Fruit fly (Drosophila melanogaster): ENCODE measurements around the gene CG14852.

CG14852 gene

DNA sequence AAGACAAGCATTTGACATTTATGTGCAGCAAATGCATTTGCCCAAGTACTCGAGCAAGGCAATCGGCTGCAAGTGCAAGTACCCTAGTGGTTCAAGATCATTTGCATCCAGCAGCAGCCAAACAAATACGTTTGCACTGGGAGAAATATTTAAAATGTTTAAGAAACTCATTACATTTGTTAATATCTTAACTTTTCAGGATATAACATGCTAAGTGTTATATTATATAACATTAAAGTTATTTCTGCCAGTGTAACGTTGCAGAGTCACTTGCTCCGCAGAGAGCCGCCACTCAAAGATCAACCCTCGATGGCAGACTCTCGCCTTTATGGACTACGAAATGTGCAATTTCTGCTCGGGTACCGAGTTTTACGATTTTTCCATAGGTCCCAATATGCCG lies 23.8 kb downstream of the CG14852 start (continued):
- TF ChIP-seq CG34376 (GFP tag; optimal IDR thresholded peaks at IDR 0.05) (no peak), fd102C (GFP tag; optimal IDR thresholded peaks at IDR 0.05) (peak; percentile 19)

DNA sequence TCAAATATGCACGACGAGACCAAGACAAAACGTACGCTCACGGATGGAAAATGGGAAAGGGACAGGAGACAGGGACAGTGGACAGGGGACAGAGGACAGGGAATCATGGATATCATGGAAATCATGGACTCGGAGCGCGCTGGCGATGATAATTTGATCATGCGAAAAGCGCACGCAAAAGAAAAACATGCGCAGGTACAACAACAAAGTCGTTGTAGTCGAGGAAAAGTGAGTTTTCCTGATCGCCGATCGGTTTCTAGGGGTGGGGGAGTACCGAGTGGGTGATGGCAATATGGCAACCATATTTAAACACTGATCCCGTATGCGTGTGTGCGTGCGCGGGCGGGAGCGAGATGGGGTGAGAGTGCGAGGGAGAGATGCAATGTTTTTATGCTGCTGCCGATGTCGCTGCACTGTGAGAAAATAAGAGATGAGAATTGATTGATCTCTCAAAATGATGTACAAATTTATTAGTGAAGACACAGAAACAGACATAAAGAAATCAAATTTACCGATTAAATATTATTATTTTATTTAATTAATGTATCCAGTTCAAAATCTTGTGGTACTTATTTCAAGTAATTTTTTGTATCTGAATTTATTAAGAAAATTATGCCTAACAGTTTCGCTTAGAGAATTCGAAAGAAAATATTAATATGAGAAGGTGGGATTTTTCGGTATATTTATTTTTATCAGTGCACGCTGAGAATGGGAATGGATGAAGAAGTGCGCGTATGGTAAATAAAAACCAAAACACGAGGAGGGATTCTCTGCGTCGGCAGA lies 25.2 kb downstream of the CG14852 start:
- TF ChIP-seq pb (GFP tag; optimal IDR thresholded peaks at IDR 0.05) (no peak), CG1647 (GFP tag; optimal IDR thresholded peaks at IDR 0.05) (peak; percentile 15), CG2889 (GFP tag; IDR thresholded peaks at IDR 0.05) (no peak), ro (GFP tag; IDR thresholded peaks at IDR 0.05) (peak; percentile 70; the same call in 1 of the 2 replicates), salm (tag; optimal IDR thresholded peaks at IDR 0.05) (peak; percentile 76), ewg (GFP tag; optimal IDR thresholded peaks at IDR 0.05) (peak; percentile 74), CHES-1-like (GFP tag; optimal IDR thresholded peaks at IDR 0.05) (no peak), esg (GFP tag; conservative IDR thresholded peaks at IDR 0.05) (peak; percentile 64), ssp (GFP tag; IDR thresholded peaks at IDR 0.05) (peak; percentile 73), vvl (GFP tag; IDR thresholded peaks at IDR 0.05) (peak; percentile 73), CG7786 (GFP tag; optimal IDR thresholded peaks at IDR 0.05) (no peak), chif (GFP tag; optimal IDR thresholded peaks at IDR 0.05) (peak in 1 of 2 experiments; percentile 64), NC2β (GFP tag; optimal IDR thresholded peaks at IDR 0.05) (peak; percentile 1), CG11398 (GFP tag; optimal IDR thresholded peaks at IDR 0.05) (no peak), Pdp1 (GFP tag; optimal IDR thresholded peaks at IDR 0.05) (peak; percentile 28 to 54), run (tag; optimal IDR thresholded peaks at IDR 0.05) (peak; percentile 69), CG4730 (GFP tag; IDR thresholded peaks at IDR 0.05) (peak; percentile 56), sc (optimal IDR thresholded peaks at IDR 0.05) (no peak), sc (GFP tag; optimal IDR thresholded peaks at IDR 0.05) (peak; percentile 93), sna (GFP tag; IDR thresholded peaks at IDR 0.05; ENCODE audit: partially characterized antibody) (no peak), chinmo (GFP tag; IDR thresholded peaks at IDR 0.05; ENCODE audit: partially characterized antibody) (no peak), CG8478 (optimal IDR thresholded peaks at IDR 0.05) (no peak), Abd-B (GFP tag; optimal IDR thresholded peaks at IDR 0.05) (peak; percentile 79), Lhr (GFP tag; optimal IDR thresholded peaks at IDR 0.05) (peak; percentile 75), CG15696 (tag; optimal IDR thresholded peaks at IDR 0.05) (peak; percentile 98), br (optimal IDR thresholded peaks at IDR 0.05) (no peak), kni (GFP tag; optimal IDR thresholded peaks at IDR 0.05) (peak; percentile 85), E2f2 (GFP tag; IDR thresholded peaks at IDR 0.05) (no peak; the same call in 1 of the 2 replicates), CG10959 (GFP tag; IDR thresholded peaks at IDR 0.05) (peak; percentile 86), CG14965 (GFP tag; optimal IDR thresholded peaks at IDR 0.05; ENCODE audit: borderline replicate concordance) (no peak), rib (GFP tag; IDR thresholded peaks at IDR 0.05) (no peak), Eip74EF (GFP tag; optimal IDR thresholded peaks at IDR 0.05) (peak in 1 of 2 experiments; percentile 73), CG8281 (tag; optimal IDR thresholded peaks at IDR 0.05) (peak; percentile 44), Dip3 (GFP tag; optimal IDR thresholded peaks at IDR 0.05) (no peak), Mrtf (GFP tag; IDR thresholded peaks at IDR 0.05) (peak; percentile 41; the same call in 2 of the 3 replicates), Side (GFP tag; optimal IDR thresholded peaks at IDR 0.05) (peak; percentile 25), maf-S (GFP tag; optimal IDR thresholded peaks at IDR 0.05) (no peak), CG1792 (GFP tag; optimal IDR thresholded peaks at IDR 0.05) (no peak), Med (GFP tag) (peak; percentile 58), CG9437 (GFP tag; optimal IDR thresholded peaks at IDR 0.05) (peak; percentile 82), CG34422 (GFP tag; IDR thresholded peaks at IDR 0.05) (peak; percentile 78; the same call in 2 of the 3 replicates), wdn (GFP tag; IDR thresholded peaks at IDR 0.05) (no peak), lola (GFP tag; optimal IDR thresholded peaks at IDR 0.05) (peak in 1 of 3 experiments; percentile 99), gro (GFP tag; optimal IDR thresholded peaks at IDR 0.05) (no peak), Poxn (GFP tag; IDR thresholded peaks at IDR 0.05) (no peak), CG1832 (GFP tag; optimal IDR thresholded peaks at IDR 0.05) (peak; percentile 67)

Measured in whole organism, embryonic.